Worm (Caenorhabditis elegans) whole organism, L2 larva: ENCODE measurements around the gene trpp-5.
A peak's percentile ranks its signal among the peaks of the same experiment; 100 is the strongest.

ENCODE experiments used
- C34F6.9 ChIP-seq: fragments of 150-350 bp; optimal IDR thresholded peaks from 2 replicates; lab custom pipeline; 2014; ENCODE audit warnings: missing biosample characterization, missing genetic modification characterization
- F13H6.1 ChIP-seq: sonication (generic microtip); optimal IDR thresholded peaks from 2 replicates; lab custom pipeline; 2016; ENCODE audit warnings: missing genetic modification characterization, missing compliant biosample characterization
- R02D3.7 ChIP-seq: fragments of 150-350 bp; optimal IDR thresholded peaks from 2 replicates; lab custom pipeline; 2014; ENCODE audit warnings: missing biosample characterization, missing genetic modification characterization
- Y55F3AM.14 ChIP-seq: fragments of 200-800 bp; sonication (Bioruptor generic); optimal IDR thresholded peaks from 2 replicates; lab custom pipeline; 2018; ENCODE audit warnings: mild to moderate bottlenecking, missing genetic modification characterization, missing compliant biosample characterization
- ZK546.5 ChIP-seq: sonication (generic microtip); optimal IDR thresholded peaks from 2 replicates; lab custom pipeline; 2017; ENCODE audit warnings: missing biosample characterization, missing genetic modification characterization
- alr-1 ChIP-seq: fragments of 150-350 bp; optimal IDR thresholded peaks from 2 replicates; lab custom pipeline; 2014; ENCODE audit warnings: missing biosample characterization, missing genetic modification characterization
- aly-2 ChIP-seq: fragments of 150-350 bp; optimal IDR thresholded peaks from 2 replicates; lab custom pipeline; 2014; ENCODE audit warnings: missing biosample characterization, missing genetic modification characterization
- ama-1 ChIP-seq: fragments of 150-350 bp; optimal IDR thresholded peaks from 2 replicates; lab custom pipeline; 2018; ENCODE audit warnings: inconsistent platforms
- blmp-1 ChIP-seq: sonication (generic microtip); optimal IDR thresholded peaks from 2 replicates; lab custom pipeline; 2017; ENCODE audit warnings: missing genetic modification characterization, mild to moderate bottlenecking, missing compliant biosample characterization, antibody characterized with exemption, moderate library complexity; ENCODE audit not compliant: insufficient read depth
- ceh-16 ChIP-seq: fragments of 150-350 bp; optimal IDR thresholded peaks from 2 replicates; lab custom pipeline; 2014; ENCODE audit warnings: missing biosample characterization, missing genetic modification characterization
- ceh-82 ChIP-seq: fragments of 150-350 bp; optimal IDR thresholded peaks from 2 replicates; lab custom pipeline; 2014; ENCODE audit warnings: missing biosample characterization, missing genetic modification characterization
- crh-2 ChIP-seq: sonication (generic microtip); optimal IDR thresholded peaks from 2 replicates; lab custom pipeline; 2017; ENCODE audit warnings: missing biosample characterization, missing genetic modification characterization
- dmd-4 ChIP-seq: sonication (generic microtip); optimal IDR thresholded peaks from 2 replicates; lab custom pipeline; 2017; ENCODE audit warnings: missing biosample characterization, missing genetic modification characterization
- egl-27 ChIP-seq: sonication (generic microtip); optimal IDR thresholded peaks from 3 replicates; lab custom pipeline; 2017; ENCODE audit warnings: missing biosample characterization, missing genetic modification reagents, missing genetic modification characterization
- elt-1 ChIP-seq: fragments of 150-350 bp; optimal IDR thresholded peaks from 2 replicates; lab custom pipeline; 2014; ENCODE audit warnings: missing biosample characterization, missing genetic modification characterization
- elt-3 ChIP-seq: sonication (generic microtip); optimal IDR thresholded peaks from 2 replicates; lab custom pipeline; 2017; ENCODE audit warnings: missing biosample characterization, missing genetic modification characterization
- fos-1 ChIP-seq: fragments of 150-350 bp; optimal IDR thresholded peaks from 2 replicates; lab custom pipeline; 2014; ENCODE audit warnings: missing biosample characterization, missing genetic modification characterization
- gmeb-1 ChIP-seq: fragments of 150-350 bp; optimal IDR thresholded peaks from 2 replicates; lab custom pipeline; 2014; ENCODE audit warnings: missing biosample characterization, missing genetic modification characterization
- lin-11 ChIP-seq: fragments of 150-350 bp; sonication (generic microtip); optimal IDR thresholded peaks from 2 replicates; lab custom pipeline; 2014; ENCODE audit warnings: missing biosample characterization, missing genetic modification characterization, inconsistent platforms, mixed read lengths
- lin-13 ChIP-seq: fragments of 150-350 bp; optimal IDR thresholded peaks from 2 replicates; lab custom pipeline; 2014; ENCODE audit warnings: missing biosample characterization, missing genetic modification reagents, missing genetic modification characterization
- lin-39 ChIP-seq: fragments of 150-350 bp; optimal IDR thresholded peaks from 2 replicates; lab custom pipeline; 2014; ENCODE audit warnings: missing biosample characterization, missing genetic modification reagents, missing genetic modification characterization
- lsy-2 ChIP-seq, 2 experiments: fragments of 150-350 bp in 1 of 2; sonication (generic microtip) in 1 of 2; optimal IDR thresholded peaks; 2 replicates each; lab custom pipeline; 2014 to 2017; ENCODE audit warnings: missing biosample characterization in 2 of 2, missing genetic modification characterization in 2 of 2
- mab-5 ChIP-seq: fragments of 150-350 bp; optimal IDR thresholded peaks from 2 replicates; lab custom pipeline; 2014; ENCODE audit warnings: missing biosample characterization, missing genetic modification characterization
- mbf-1 ChIP-seq: sonication (generic microtip); optimal IDR thresholded peaks from 2 replicates; lab custom pipeline; 2017; ENCODE audit warnings: missing biosample characterization, missing genetic modification characterization
- mdl-1 ChIP-seq, 2 experiments: fragments of 150-350 bp in 1 of 2; sonication (generic microtip) in 1 of 2; optimal IDR thresholded peaks; 2 replicates each; lab custom pipeline; 2017; ENCODE audit warnings: missing biosample characterization in 2 of 2, missing genetic modification characterization in 2 of 2
- nhr-10 ChIP-seq: sonication (generic microtip); optimal IDR thresholded peaks from 2 replicates; lab custom pipeline; 2017; ENCODE audit warnings: missing biosample characterization, missing genetic modification characterization
- nhr-11 ChIP-seq: fragments of 150-350 bp; optimal IDR thresholded peaks from 2 replicates; lab custom pipeline; 2014; ENCODE audit warnings: missing biosample characterization, missing genetic modification characterization
- nhr-12 ChIP-seq: fragments of 150-350 bp; optimal IDR thresholded peaks from 2 replicates; lab custom pipeline; 2014; ENCODE audit warnings: missing biosample characterization, missing genetic modification characterization
- nhr-129 ChIP-seq: fragments of 150-350 bp; optimal IDR thresholded peaks from 2 replicates; lab custom pipeline; 2014; ENCODE audit warnings: missing biosample characterization, missing genetic modification characterization
- nhr-21 ChIP-seq: fragments of 150-350 bp; optimal IDR thresholded peaks from 2 replicates; lab custom pipeline; 2014; ENCODE audit warnings: missing biosample characterization, missing genetic modification characterization
- nhr-23 ChIP-seq: fragments of 150-350 bp; optimal IDR thresholded peaks from 2 replicates; lab custom pipeline; 2014; ENCODE audit warnings: missing biosample characterization, missing genetic modification reagents, missing genetic modification characterization
- nhr-237 ChIP-seq: fragments of 150-350 bp; optimal IDR thresholded peaks from 2 replicates; lab custom pipeline; 2014; ENCODE audit warnings: missing biosample characterization, missing genetic modification characterization
- nhr-25 ChIP-seq: fragments of 150-350 bp; sonication (generic microtip); optimal IDR thresholded peaks from 3 replicates; lab custom pipeline; 2014; ENCODE audit warnings: missing biosample characterization, missing genetic modification characterization
- nhr-6 ChIP-seq: fragments of 150-350 bp; optimal IDR thresholded peaks from 2 replicates; lab custom pipeline; 2014; ENCODE audit warnings: missing biosample characterization, missing genetic modification characterization
- nhr-77 ChIP-seq: fragments of 150-350 bp; optimal IDR thresholded peaks from 2 replicates; lab custom pipeline; 2014; ENCODE audit warnings: missing biosample characterization, missing genetic modification characterization
- peb-1 ChIP-seq: fragments of 150-350 bp; optimal IDR thresholded peaks from 2 replicates; lab custom pipeline; 2014; ENCODE audit warnings: missing biosample characterization, missing genetic modification characterization
- sem-4 ChIP-seq: fragments of 150-350 bp; optimal IDR thresholded peaks from 2 replicates; lab custom pipeline; 2014; ENCODE audit warnings: missing biosample characterization, missing genetic modification reagents, missing genetic modification characterization
- skn-1 ChIP-seq: sonication (generic microtip); optimal IDR thresholded peaks from 2 replicates; lab custom pipeline; 2017; ENCODE audit warnings: missing biosample characterization, missing genetic modification characterization
- sma-3 ChIP-seq: sonication (generic microtip); optimal IDR thresholded peaks from 2 replicates; lab custom pipeline; 2016; ENCODE audit warnings: missing genetic modification reagents, missing genetic modification characterization, missing compliant biosample characterization
- sma-9 ChIP-seq, 2 experiments: fragments of 150-350 bp in 1 of 2; sonication (generic microtip) in 1 of 2; optimal IDR thresholded peaks; 2 replicates each; lab custom pipeline; 2014 to 2016; ENCODE audit warnings: missing genetic modification characterization in 2 of 2, mild to moderate bottlenecking in 1 of 2, missing biosample characterization in 1 of 2, missing compliant biosample characterization in 1 of 2, missing genetic modification reagents in 1 of 2, moderate library complexity in 1 of 2
- snpc-4 ChIP-seq: fragments of 150-350 bp; optimal IDR thresholded peaks from 2 replicates; lab custom pipeline; 2014; ENCODE audit warnings: missing biosample characterization, missing genetic modification characterization
- unc-39 ChIP-seq: fragments of 150-350 bp; optimal IDR thresholded peaks from 2 replicates; lab custom pipeline; 2014; ENCODE audit warnings: missing biosample characterization, missing genetic modification characterization
- unc-55 ChIP-seq: fragments of 150-350 bp; sonication (generic microtip); optimal IDR thresholded peaks from 3 replicates; lab custom pipeline; 2014; ENCODE audit warnings: missing biosample characterization, missing genetic modification reagents, missing genetic modification characterization
- unc-62 ChIP-seq: fragments of 150-350 bp; optimal IDR thresholded peaks from 2 replicates; lab custom pipeline; 2014; ENCODE audit warnings: missing biosample characterization, missing genetic modification reagents, missing genetic modification characterization
- zag-1 ChIP-seq: fragments of 150-350 bp; optimal IDR thresholded peaks from 2 replicates; lab custom pipeline; 2014; ENCODE audit warnings: missing biosample characterization, missing genetic modification characterization
- ztf-1 ChIP-seq: fragments of 200-800 bp; sonication (Bioruptor generic); conservative IDR thresholded peaks from 2 replicates; pipeline ENCODE4 v1.3.6; 2022; ENCODE audit warnings: missing genetic modification characterization, missing compliant biosample characterization
- ztf-11 ChIP-seq: sonication (generic microtip); optimal IDR thresholded peaks from 2 replicates; lab custom pipeline; 2017; ENCODE audit warnings: missing biosample characterization, missing genetic modification characterization
- ztf-4 ChIP-seq: fragments of 150-350 bp; optimal IDR thresholded peaks from 2 replicates; lab custom pipeline; 2014; ENCODE audit warnings: missing biosample characterization, missing genetic modification characterization

The trpp-5 gene

DNA sequence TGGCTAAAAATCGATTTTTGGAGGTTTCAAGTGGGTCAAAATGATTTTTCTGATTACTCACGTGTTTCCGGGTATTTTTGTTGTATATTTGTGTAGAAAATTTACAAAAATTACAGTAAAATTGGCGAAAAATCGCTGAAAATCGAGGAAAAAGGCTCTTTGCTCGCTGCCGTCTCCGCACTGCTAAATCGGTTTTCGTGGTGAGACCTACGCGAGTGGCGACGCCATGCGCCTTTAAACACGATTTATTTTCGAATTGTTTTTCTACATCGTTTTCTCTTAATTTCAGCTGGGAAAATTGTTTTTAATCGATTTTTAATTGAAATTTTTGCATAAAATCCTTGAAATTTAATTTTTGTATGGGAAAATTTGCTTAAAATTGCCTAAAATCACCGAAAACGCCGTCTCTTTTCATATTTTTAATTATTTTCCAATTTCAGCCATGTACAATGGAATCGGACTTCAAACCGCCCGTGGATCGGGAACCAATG lies 22.8 kb upstream of the trpp-5 start, which contains the start of the genes pqn-87 and rsr-2:
TSS of gene pqn-87 (minus strand) at position 171 of the 491 bp plus-strand sequence.
TSS of gene rsr-2 (plus strand) at position 441 of the 491 bp plus-strand sequence.
- no peak for TF ChIP-seq mab-5 (tag; lab: Kevin White, UChicago)
- TF ChIP-seq lsy-2 (tag; optimal IDR thresholded peaks at IDR 0.05; lab: Kevin White, UChicago): peak in 1 of 2 experiments; percentile 55
- TF ChIP-seq unc-55 (GFP tag; lab: Kevin White, UChicago): peak; percentile 65
- TF ChIP-seq nhr-129 (tag; lab: Kevin White, UChicago): peak; percentile 23
- TF ChIP-seq fos-1: peak; percentile 18
- no peak for TF ChIP-seq ztf-11 (tag; lab: Kevin White, UChicago)
- TF ChIP-seq gmeb-1 (tag; lab: Kevin White, UChicago): no peak
- no peak for TF ChIP-seq mdl-1 (tag; optimal IDR thresholded peaks at IDR 0.05; lab: Kevin White, UChicago)
- TF ChIP-seq snpc-4 (tag; lab: Kevin White, UChicago): no peak
- TF ChIP-seq C34F6.9 (tag; lab: Kevin White, UChicago): peak; percentile 44

DNA sequence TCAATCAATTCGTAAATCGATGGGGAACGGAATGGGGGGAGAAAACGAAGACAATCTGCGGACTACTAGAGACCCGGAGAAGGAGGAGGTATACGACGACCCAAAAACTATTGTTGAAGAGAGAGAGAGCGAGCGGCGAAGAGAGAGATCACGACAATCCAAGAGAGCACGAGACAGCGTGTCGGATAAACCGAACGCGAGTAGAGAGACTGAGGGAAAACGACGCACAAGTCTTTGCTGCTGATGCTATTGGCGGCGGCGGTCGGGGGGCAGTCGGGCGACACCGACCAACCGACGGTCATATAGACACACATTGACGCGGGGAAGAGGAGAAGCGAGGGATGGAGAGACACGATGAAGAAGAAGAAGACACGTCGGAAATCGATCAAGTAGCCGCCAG lies 20.3 kb upstream of the trpp-5 start:
- TF ChIP-seq peb-1 (no peak), egl-27 (tag; lab: Kevin White, UChicago) (peak; percentile 37), unc-62 (no peak), sma-9 (GFP tag; optimal IDR thresholded peaks at IDR 0.05; lab: Kevin White, UChicago) (peak; percentile 42), sma-9 (tag; optimal IDR thresholded peaks at IDR 0.05; lab: Kevin White, UChicago) (no peak), dmd-4 (tag; lab: Kevin White, UChicago) (no peak), sem-4 (tag; lab: Kevin White, UChicago) (peak; percentile 47), nhr-6 (tag; lab: Kevin White, UChicago) (no peak), snpc-4 (tag; lab: Kevin White, UChicago) (peak; percentile 92), ama-1 (lab: Kevin White, UChicago) (no peak), nhr-237 (no peak), mab-5 (tag; lab: Kevin White, UChicago) (peak; percentile 68), lin-11 (tag; lab: Kevin White, UChicago) (peak; percentile 66), C34F6.9 (tag; lab: Kevin White, UChicago) (peak; percentile 86), elt-1 (tag; lab: Kevin White, UChicago) (no peak), ztf-4 (tag; lab: Kevin White, UChicago) (peak; percentile 5), mbf-1 (tag; lab: Kevin White, UChicago) (no peak), ztf-1 (GFP tag; lab: Robert Waterston, UW) (no peak), lin-39 (tag; lab: Kevin White, UChicago) (no peak), elt-3 (tag; lab: Kevin White, UChicago) (no peak), R02D3.7 (tag; lab: Kevin White, UChicago) (no peak), nhr-129 (tag; lab: Kevin White, UChicago) (peak; percentile 93), F13H6.1 (peak; percentile 91), nhr-11 (tag; lab: Kevin White, UChicago) (no peak), zag-1 (tag; lab: Kevin White, UChicago) (peak; percentile 57), ceh-16 (tag; lab: Kevin White, UChicago) (no peak), unc-55 (GFP tag; lab: Kevin White, UChicago) (peak; percentile 72), nhr-23 (tag; lab: Kevin White, UChicago) (no peak), gmeb-1 (tag; lab: Kevin White, UChicago) (peak; percentile 54), lsy-2 (tag; optimal IDR thresholded peaks at IDR 0.05; lab: Kevin White, UChicago) (peak; percentile 40 to 73), nhr-21 (tag; lab: Kevin White, UChicago) (peak; percentile 57), ZK546.5 (tag; lab: Kevin White, UChicago) (no peak), nhr-77 (tag; lab: Kevin White, UChicago) (no peak), lin-13 (peak; percentile 79), unc-39 (tag; lab: Kevin White, UChicago) (no peak), fos-1 (peak; percentile 79), nhr-12 (tag; lab: Kevin White, UChicago) (no peak), ztf-11 (tag; lab: Kevin White, UChicago) (no peak), blmp-1 (tag; lab: Kevin White, UChicago) (peak; percentile 62), aly-2 (tag; lab: Kevin White, UChicago) (no peak), ceh-82 (tag; lab: Kevin White, UChicago) (peak; percentile 31), sma-3 (GFP tag; lab: Kevin White, UChicago) (peak; percentile 77), alr-1 (tag; lab: Kevin White, UChicago) (no peak), mdl-1 (tag; optimal IDR thresholded peaks at IDR 0.05; lab: Kevin White, UChicago) (peak; percentile 53 to 57), nhr-10 (tag; lab: Kevin White, UChicago) (no peak), crh-2 (peak; percentile 83), nhr-25 (peak; percentile 62), skn-1 (tag; lab: Kevin White, UChicago) (no peak), Y55F3AM.14 (GFP tag; lab: Kevin White, UChicago) (peak; percentile 34)
